Worm (Caenorhabditis elegans) whole organism, early embryonic: ENCODE measurements around the gene sdz-24.

Experiments used
- B0310.2 ChIP-seq: sonication (generic microtip); optimal IDR thresholded peaks from 2 replicates; lab custom pipeline; 2016; ENCODE audit warnings: mild to moderate bottlenecking, missing genetic modification characterization, missing compliant biosample characterization
- aly-1 ChIP-seq: sonication (generic microtip); optimal IDR thresholded peaks from 2 replicates; lab custom pipeline; 2016; ENCODE audit warnings: missing genetic modification characterization, missing compliant biosample characterization
- ama-1 ChIP-seq: fragments of 150-350 bp; optimal IDR thresholded peaks from 2 replicates; lab custom pipeline; 2014
- ceh-13 ChIP-seq: fragments of 200-800 bp; sonication (Bioruptor generic); optimal IDR thresholded peaks from 2 replicates; lab custom pipeline; 2018; ENCODE audit warnings: mild to moderate bottlenecking, missing genetic modification characterization, missing compliant biosample characterization
- ceh-36 ChIP-seq: sonication (generic microtip); optimal IDR thresholded peaks from 2 replicates; lab custom pipeline; 2016; ENCODE audit warnings: missing genetic modification characterization, inconsistent platforms, missing compliant biosample characterization
- flt-1 ChIP-seq: fragments of 200-800 bp; sonication (Bioruptor generic); IDR thresholded peaks from 2 replicates; pipeline ENCODE4 v1.3.6; 2022; ENCODE audit warnings: missing genetic modification characterization, missing compliant biosample characterization
- hmbx-1 ChIP-seq: sonication (generic microtip); optimal IDR thresholded peaks from 2 replicates; lab custom pipeline; 2016; ENCODE audit warnings: mild to moderate bottlenecking, missing genetic modification characterization, missing compliant biosample characterization
- hmg-4 ChIP-seq: fragments of 200-800 bp; sonication (Bioruptor generic); optimal IDR thresholded peaks from 2 replicates; lab custom pipeline; 2018; ENCODE audit warnings: mild to moderate bottlenecking, missing genetic modification characterization, missing compliant biosample characterization
- hnd-1 ChIP-seq: sonication (generic microtip); optimal IDR thresholded peaks from 2 replicates; lab custom pipeline; 2016; ENCODE audit warnings: missing genetic modification characterization, missing compliant biosample characterization
- pes-1 ChIP-seq: fragments of 200-800 bp; sonication (Bioruptor generic); IDR thresholded peaks from 2 replicates; pipeline ENCODE4 v1.3.6; 2022; ENCODE audit warnings: missing genetic modification reagents, missing genetic modification characterization, missing compliant biosample characterization
- scrt-1 ChIP-seq: fragments of 200-800 bp; sonication (Bioruptor generic); IDR thresholded peaks from 2 replicates; pipeline ENCODE4 v1.3.6; 2022; ENCODE audit warnings: missing genetic modification characterization, missing compliant biosample characterization
- tbx-37 ChIP-seq: fragments of 200-800 bp; sonication (Bioruptor generic); conservative IDR thresholded peaks from 2 replicates; pipeline ENCODE4 v1.3.6; 2022; ENCODE audit warnings: missing genetic modification reagents, missing genetic modification characterization, missing compliant biosample characterization

ce11 chrII:684811-685210 lies 26.3 kb downstream of the sdz-24 start, which contains the start of gene T02H6.5:
- TF ChIP-seq hnd-1 (tag; lab: Kevin White, UChicago) (no peak), hmbx-1 (no peak), ceh-36 (tag; lab: Kevin White, UChicago) (no peak), B0310.2 (no peak), ama-1 (lab: Kevin White, UChicago) (no peak), scrt-1 (no peak), flt-1 (GFP tag; lab: Robert Waterston, UW) (no peak), hmg-4 (GFP tag; lab: Kevin White, UChicago) (no peak), tbx-37 (no peak), pes-1 (GFP tag; lab: Robert Waterston, UW) (no peak), aly-1 (tag; lab: Kevin White, UChicago) (no peak), ceh-13 (GFP tag; lab: Kevin White, UChicago) (no peak)
